Fruit fly (Drosophila melanogaster): Measurements from ENCODE around the gene CG34382.

The CG34382 gene

dm6 chr3L:9842043-9842442 is 36.7 kb upstream of the CG34382 start:
- no peak for TF ChIP-seq Side (GFP tag; optimal IDR thresholded peaks at IDR 0.05)
- peak; percentile 78; the same call in 1 of the 3 replicates for TF ChIP-seq sr (GFP tag; IDR thresholded peaks at IDR 0.05)
- peak; percentile 51 for TF ChIP-seq Sry-β (GFP tag; optimal IDR thresholded peaks at IDR 0.05)
- TF ChIP-seq dati (GFP tag; IDR thresholded peaks at IDR 0.05): no peak
- no peak for TF ChIP-seq Oli (tag; optimal IDR thresholded peaks at IDR 0.05)
- TF ChIP-seq pho (GFP tag; optimal IDR thresholded peaks at IDR 0.05): no peak
- TF ChIP-seq D19A (tag; optimal IDR thresholded peaks at IDR 0.05): peak; percentile 60
- TF ChIP-seq Scr (GFP tag; IDR thresholded peaks at IDR 0.05; ENCODE audit: partially characterized antibody): no peak
- no peak for TF ChIP-seq sqz (GFP tag; optimal IDR thresholded peaks at IDR 0.05)

- TF ChIP-seq mirr (GFP tag; optimal IDR thresholded peaks at IDR 0.05) (no peak), CG15269 (tag; optimal IDR thresholded peaks at IDR 0.05) (no peak), rib (GFP tag; IDR thresholded peaks at IDR 0.05) (peak; percentile 53; the same call in 1 of the 2 replicates), ro (GFP tag; IDR thresholded peaks at IDR 0.05) (no peak), CG13894 (tag; optimal IDR thresholded peaks at IDR 0.05) (no peak), CG12942 (GFP tag; optimal IDR thresholded peaks at IDR 0.05) (no peak), Ets65A (GFP tag) (no peak), psq (GFP tag; optimal IDR thresholded peaks at IDR 0.05) (no peak), dpn (GFP tag; optimal IDR thresholded peaks at IDR 0.05) (no peak), sc (optimal IDR thresholded peaks at IDR 0.05) (no peak), sc (GFP tag; optimal IDR thresholded peaks at IDR 0.05) (no peak), salm (tag; optimal IDR thresholded peaks at IDR 0.05) (no peak), twi (tag; optimal IDR thresholded peaks at IDR 0.05) (peak; percentile 31), wor (GFP tag; IDR thresholded peaks at IDR 0.05) (no peak), bigmax (GFP tag; optimal IDR thresholded peaks at IDR 0.05) (no peak), CG12155 (GFP tag; optimal IDR thresholded peaks at IDR 0.05) (no peak), bbx (GFP tag; IDR thresholded peaks at IDR 0.05; ENCODE audit: partially characterized antibody) (no peak), CG34422 (GFP tag; IDR thresholded peaks at IDR 0.05) (no peak), gfzf (GFP tag; optimal IDR thresholded peaks at IDR 0.05) (no peak), ranshi (GFP tag; IDR thresholded peaks at IDR 0.05) (no peak), CG34224 (GFP tag; IDR thresholded peaks at IDR 0.05; ENCODE audit: partially characterized antibody) (no peak), al (GFP tag; IDR thresholded peaks at IDR 0.05) (no peak), CG11504 (tag; optimal IDR thresholded peaks at IDR 0.05) (no peak), zf30C (GFP tag; optimal IDR thresholded peaks at IDR 0.05) (no peak), mld (GFP tag; IDR thresholded peaks at IDR 0.05; ENCODE audit: partially characterized antibody) (no peak), CG16863 (GFP tag; optimal IDR thresholded peaks at IDR 0.05) (no peak), gt (GFP tag; IDR thresholded peaks at IDR 0.05) (no peak), p53 (GFP tag; optimal IDR thresholded peaks at IDR 0.05) (no peak), CG14014 (GFP tag; IDR thresholded peaks at IDR 0.05) (0 out of 2 replicates have a peak, but pooled peaks have one; percentile 20), Rx (GFP tag; IDR thresholded peaks at IDR 0.05) (no peak), Oaz (GFP tag; IDR thresholded peaks at IDR 0.05) (no peak), Rfx (GFP tag; IDR thresholded peaks at IDR 0.05) (no peak), Dbx (GFP tag; IDR thresholded peaks at IDR 0.05) (0 out of 3 replicates have a peak, but pooled peaks have one; percentile 19), Oli (tag; optimal IDR thresholded peaks at IDR 0.05) (no peak), CG32772 (GFP tag; IDR thresholded peaks at IDR 0.05) (no peak), D19B (GFP tag; optimal IDR thresholded peaks at IDR 0.05) (no peak), Mad (GFP tag; optimal IDR thresholded peaks at IDR 0.05) (no peak), chinmo (GFP tag; IDR thresholded peaks at IDR 0.05; ENCODE audit: partially characterized antibody) (0 out of 4 replicates have a peak, but pooled peaks have one; percentile 33), sug (tag; optimal IDR thresholded peaks at IDR 0.05) (peak; percentile 93), CG12659 (GFP tag; optimal IDR thresholded peaks at IDR 0.05) (no peak), D19A (tag; optimal IDR thresholded peaks at IDR 0.05) (no peak), Ptx1 (GFP tag; IDR thresholded peaks at IDR 0.05) (no peak), CG11723 (GFP tag; optimal IDR thresholded peaks at IDR 0.05) (no peak)
These were observed 32.7 kb upstream of the CG34382 start for dm6 chr3L:9845980-9846538.
